Worm (Caenorhabditis elegans) whole organism, L4 larva: ENCODE measurements around the gene F21G4.1.

ENCODE experiments used
- T20F7.1 ChIP-seq: fragments of 200-800 bp; sonication (Bioruptor generic); optimal IDR thresholded peaks from 2 replicates; lab custom pipeline; 2018; ENCODE audit warnings: mild to moderate bottlenecking, missing genetic modification characterization, missing compliant biosample characterization
- ceh-82 ChIP-seq: sonication (generic microtip); optimal IDR thresholded peaks from 2 replicates; lab custom pipeline; 2017; ENCODE audit warnings: missing biosample characterization, missing genetic modification characterization
- spr-3 ChIP-seq: fragments of 200-800 bp; sonication (Bioruptor generic); optimal IDR thresholded peaks from 2 replicates; lab custom pipeline; 2018; ENCODE audit warnings: mild to moderate bottlenecking, missing genetic modification characterization, missing compliant biosample characterization
- zag-1 ChIP-seq: fragments of 150-350 bp; optimal IDR thresholded peaks from 2 replicates; lab custom pipeline; 2014; ENCODE audit warnings: missing biosample characterization, missing genetic modification characterization

DNA sequence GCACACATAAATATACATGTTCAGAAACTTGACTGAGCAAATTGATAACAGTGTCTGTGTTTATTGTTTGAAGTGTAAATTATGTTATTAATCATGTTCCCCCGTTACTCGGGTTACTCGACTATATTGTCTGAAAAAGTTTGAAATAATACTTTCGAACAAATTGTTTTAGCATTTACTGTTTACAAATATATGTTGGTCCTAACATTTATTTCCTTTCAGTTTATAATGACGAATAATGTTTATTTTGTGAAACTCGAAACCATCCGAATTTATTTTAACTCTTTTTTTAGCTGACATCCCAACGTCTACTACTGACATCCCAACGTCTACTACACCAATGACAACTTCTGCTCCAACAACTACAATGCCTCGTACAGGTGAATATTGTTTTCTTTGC, 23.3 kb downstream of the F21G4.1 start, which contains the start of gene R07B1.7:
- no peak for TF ChIP-seq spr-3 (GFP tag; lab: Kevin White, UChicago)
- no peak for TF ChIP-seq zag-1 (tag; lab: Kevin White, UChicago)
- no peak for TF ChIP-seq ceh-82 (tag; lab: Kevin White, UChicago)
- TF ChIP-seq T20F7.1 (GFP tag; lab: Kevin White, UChicago): no peak
